Fruit fly (Drosophila melanogaster): ENCODE measurements around the gene GMF.

Gene GMF

dm6 chr2L:16302773-16303279 lies at the start of gene GMF (continued):
- TF ChIP-seq amos (GFP tag; IDR thresholded peaks at IDR 0.05; ENCODE audit: partially characterized antibody) = no peak; the same call in 1 of the 2 replicates
- TF ChIP-seq bbx (GFP tag; IDR thresholded peaks at IDR 0.05; ENCODE audit: partially characterized antibody) = no peak; the same call in 1 of the 2 replicates
- TF ChIP-seq CG11398 (GFP tag; optimal IDR thresholded peaks at IDR 0.05) = no peak
- no peak for TF ChIP-seq CG1024 (GFP tag; IDR thresholded peaks at IDR 0.05)
- TF ChIP-seq kni (GFP tag; optimal IDR thresholded peaks at IDR 0.05) = no peak
- no peak for TF ChIP-seq CG42726 (GFP tag; IDR thresholded peaks at IDR 0.05; ENCODE audit: partially characterized antibody)
- peak; percentile 26; the same call in 1 of the 2 replicates for TF ChIP-seq Adf1 (GFP tag; IDR thresholded peaks at IDR 0.05)
- peak; percentile 61 for TF ChIP-seq trem (tag; optimal IDR thresholded peaks at IDR 0.05)
- TF ChIP-seq corto (GFP tag; optimal IDR thresholded peaks at IDR 0.05) = no peak
- TF ChIP-seq HmgD (GFP tag; optimal IDR thresholded peaks at IDR 0.05) = no peak
- TF ChIP-seq tll (GFP tag; optimal IDR thresholded peaks at IDR 0.05) = no peak
- no peak for TF ChIP-seq slou (GFP tag; optimal IDR thresholded peaks at IDR 0.05)
- TF ChIP-seq vvl (GFP tag; IDR thresholded peaks at IDR 0.05) = peak; percentile 49; the same call in 1 of the 2 replicates
- TF ChIP-seq ab (GFP tag; optimal IDR thresholded peaks at IDR 0.05) = no peak
- no peak for TF ChIP-seq Sin3A (optimal IDR thresholded peaks at IDR 0.05)
- peak; percentile 72 for TF ChIP-seq YL-1 (GFP tag; optimal IDR thresholded peaks at IDR 0.05)
- TF ChIP-seq CG30020 (tag; optimal IDR thresholded peaks at IDR 0.05) = peak; percentile 39
- no peak for TF ChIP-seq CG11695 (GFP tag; IDR thresholded peaks at IDR 0.05)
- no peak for TF ChIP-seq caup (GFP tag; optimal IDR thresholded peaks at IDR 0.05; ENCODE audit: severe bottlenecking)
- TF ChIP-seq Med (GFP tag) = peak; percentile 63
- no peak for TF ChIP-seq CTCF (GFP tag; optimal IDR thresholded peaks at IDR 0.05)
- TF ChIP-seq cato (GFP tag; optimal IDR thresholded peaks at IDR 0.05; ENCODE audit: borderline replicate concordance) = peak; percentile 11
- peak; percentile 67 for TF ChIP-seq BEAF-32 (GFP tag; optimal IDR thresholded peaks at IDR 0.05)
- TF ChIP-seq CG18476 (GFP tag; optimal IDR thresholded peaks at IDR 0.05) = peak; percentile 29
- TF ChIP-seq unc-4 (GFP tag; IDR thresholded peaks at IDR 0.05; ENCODE audit: partially characterized antibody) = peak; percentile 21; the same call in 1 of the 2 replicates
- TF ChIP-seq CG12391 (tag; optimal IDR thresholded peaks at IDR 0.05) = peak; percentile 78
- no peak for TF ChIP-seq pnt (GFP tag; optimal IDR thresholded peaks at IDR 0.05)
- no peak for TF ChIP-seq tup (GFP tag; optimal IDR thresholded peaks at IDR 0.05)
- TF ChIP-seq Ets97D (GFP tag; optimal IDR thresholded peaks at IDR 0.05) = peak; percentile 45
- peak; percentile 5 for TF ChIP-seq CG13123 (GFP tag; optimal IDR thresholded peaks at IDR 0.05)
- TF ChIP-seq CG5245 (GFP tag; optimal IDR thresholded peaks at IDR 0.05) = no peak
- TF ChIP-seq CG4820 (GFP tag; optimal IDR thresholded peaks at IDR 0.05) = peak; percentile 21
- TF ChIP-seq ham (GFP tag; IDR thresholded peaks at IDR 0.05) = no peak
- TF ChIP-seq E2f2 (GFP tag; IDR thresholded peaks at IDR 0.05) = peak; percentile 38; the same call in 1 of the 2 replicates
- peak; percentile 42 for TF ChIP-seq Chrac-16 (GFP tag; optimal IDR thresholded peaks at IDR 0.05)
- no peak for TF ChIP-seq CG34224 (GFP tag; IDR thresholded peaks at IDR 0.05; ENCODE audit: partially characterized antibody)
- no peak for TF ChIP-seq z (GFP tag; IDR thresholded peaks at IDR 0.05)
- TF ChIP-seq Sox102F (GFP tag; optimal IDR thresholded peaks at IDR 0.05) = no peak
- no peak for TF ChIP-seq CG6683 (GFP tag; optimal IDR thresholded peaks at IDR 0.05)
- peak; percentile 62 for TF ChIP-seq zen (tag; optimal IDR thresholded peaks at IDR 0.05)
- no peak for TF ChIP-seq CG2875 (GFP tag; optimal IDR thresholded peaks at IDR 0.05)
- peak; percentile 23 for TF ChIP-seq CG1602 (GFP tag; optimal IDR thresholded peaks at IDR 0.05)
- no peak for TF ChIP-seq cad (GFP tag; optimal IDR thresholded peaks at IDR 0.05)
- TF ChIP-seq mld (GFP tag; IDR thresholded peaks at IDR 0.05; ENCODE audit: partially characterized antibody) = no peak
- TF ChIP-seq abd-A (tag; optimal IDR thresholded peaks at IDR 0.05) = no peak
- peak; percentile 41 for TF ChIP-seq CG8290 (GFP tag; optimal IDR thresholded peaks at IDR 0.05)
- TF ChIP-seq CG8290 (tag; optimal IDR thresholded peaks at IDR 0.05) = no peak
- TF ChIP-seq sc (optimal IDR thresholded peaks at IDR 0.05) = no peak
- no peak for TF ChIP-seq sc (GFP tag; optimal IDR thresholded peaks at IDR 0.05)
- no peak for TF ChIP-seq CG2889 (GFP tag; IDR thresholded peaks at IDR 0.05)
- no peak for TF ChIP-seq hbn (GFP tag; IDR thresholded peaks at IDR 0.05; ENCODE audit: partially characterized antibody)

All from whole organism, embryonic.